Worm (Caenorhabditis elegans) whole organism, mixed stage, embryonic: Measurements from ENCODE around the gene C01G12.3.

ENCODE experiments used
- blmp-1 ChIP-seq: fragments of 150-350 bp; optimal IDR thresholded peaks from 2 replicates; lab custom pipeline; 2014; ENCODE audit warnings: missing biosample characterization, missing genetic modification characterization
- drap-1 ChIP-seq: fragments of 200-800 bp; sonication (Bioruptor generic); optimal IDR thresholded peaks from 3 replicates; lab custom pipeline; 2018; ENCODE audit warnings: mild to moderate bottlenecking, missing genetic modification characterization, missing compliant biosample characterization
- elt-3 ChIP-seq: fragments of 150-350 bp; optimal IDR thresholded peaks from 2 replicates; lab custom pipeline; 2014; ENCODE audit warnings: missing biosample characterization, missing genetic modification characterization
- hlh-1 ChIP-seq: fragments of 150-350 bp; optimal IDR thresholded peaks from 2 replicates; lab custom pipeline; 2014; ENCODE audit warnings: missing biosample characterization, missing genetic modification reagents, missing genetic modification characterization
- mep-1 ChIP-seq: fragments of 150-350 bp; optimal IDR thresholded peaks from 2 replicates; lab custom pipeline; 2017; ENCODE audit warnings: missing biosample characterization, missing genetic modification reagents, missing genetic modification characterization, inconsistent platforms
- unc-120 ChIP-seq: sonication (generic microtip); optimal IDR thresholded peaks from 2 replicates; lab custom pipeline; 2017; ENCODE audit warnings: missing genetic modification characterization, missing compliant biosample characterization; ENCODE audit not compliant: poor library complexity, severe bottlenecking

- TF ChIP-seq mep-1 (tag; lab: Kevin White, UChicago) (no peak), unc-120 (tag; lab: Kevin White, UChicago) (no peak), hlh-1 (tag; lab: Kevin White, UChicago) (no peak), blmp-1 (tag; lab: Kevin White, UChicago) (no peak), elt-3 (tag; lab: Kevin White, UChicago) (no peak), drap-1 (GFP tag; lab: Kevin White, UChicago) (no peak)
Observed at ce11 chrII:14582206-14582605, at the start of gene C01G12.3.
